Worm (Caenorhabditis elegans) whole organism, early embryonic: Measurements from ENCODE around the gene Y54F10AM.8.
A peak's percentile ranks its signal among the peaks of the same experiment; 100 is the strongest.

Experiments used
- B0310.2 ChIP-seq: sonication (generic microtip); optimal IDR thresholded peaks from 2 replicates; lab custom pipeline; 2016; ENCODE audit warnings: mild to moderate bottlenecking, missing genetic modification characterization, missing compliant biosample characterization
- aly-1 ChIP-seq: sonication (generic microtip); optimal IDR thresholded peaks from 2 replicates; lab custom pipeline; 2016; ENCODE audit warnings: missing genetic modification characterization, missing compliant biosample characterization
- ama-1 ChIP-seq: fragments of 150-350 bp; optimal IDR thresholded peaks from 2 replicates; lab custom pipeline; 2014
- ceh-13 ChIP-seq: fragments of 200-800 bp; sonication (Bioruptor generic); optimal IDR thresholded peaks from 2 replicates; lab custom pipeline; 2018; ENCODE audit warnings: mild to moderate bottlenecking, missing genetic modification characterization, missing compliant biosample characterization
- ceh-36 ChIP-seq: sonication (generic microtip); optimal IDR thresholded peaks from 2 replicates; lab custom pipeline; 2016; ENCODE audit warnings: missing genetic modification characterization, inconsistent platforms, missing compliant biosample characterization
- ets-7 ChIP-seq: sonication (generic microtip); optimal IDR thresholded peaks from 2 replicates; lab custom pipeline; 2016; ENCODE audit warnings: missing genotype, missing genetic modification characterization, missing compliant biosample characterization
- hmbx-1 ChIP-seq: sonication (generic microtip); optimal IDR thresholded peaks from 2 replicates; lab custom pipeline; 2016; ENCODE audit warnings: mild to moderate bottlenecking, missing genetic modification characterization, missing compliant biosample characterization
- hmg-4 ChIP-seq: fragments of 200-800 bp; sonication (Bioruptor generic); optimal IDR thresholded peaks from 2 replicates; lab custom pipeline; 2018; ENCODE audit warnings: mild to moderate bottlenecking, missing genetic modification characterization, missing compliant biosample characterization
- hnd-1 ChIP-seq: sonication (generic microtip); optimal IDR thresholded peaks from 2 replicates; lab custom pipeline; 2016; ENCODE audit warnings: missing genetic modification characterization, missing compliant biosample characterization
- sea-1 ChIP-seq: fragments of 200-800 bp; sonication (Bioruptor generic); conservative IDR thresholded peaks from 2 replicates; pipeline ENCODE4 v1.3.6; 2022; ENCODE audit warnings: missing genetic modification characterization, missing compliant biosample characterization
- tbx-37 ChIP-seq: fragments of 200-800 bp; sonication (Bioruptor generic); conservative IDR thresholded peaks from 2 replicates; pipeline ENCODE4 v1.3.6; 2022; ENCODE audit warnings: missing genetic modification reagents, missing genetic modification characterization, missing compliant biosample characterization
- tra-4 ChIP-seq: sonication (generic microtip); optimal IDR thresholded peaks from 2 replicates; lab custom pipeline; 2017; ENCODE audit warnings: missing genetic modification characterization, missing compliant biosample characterization

DNA sequence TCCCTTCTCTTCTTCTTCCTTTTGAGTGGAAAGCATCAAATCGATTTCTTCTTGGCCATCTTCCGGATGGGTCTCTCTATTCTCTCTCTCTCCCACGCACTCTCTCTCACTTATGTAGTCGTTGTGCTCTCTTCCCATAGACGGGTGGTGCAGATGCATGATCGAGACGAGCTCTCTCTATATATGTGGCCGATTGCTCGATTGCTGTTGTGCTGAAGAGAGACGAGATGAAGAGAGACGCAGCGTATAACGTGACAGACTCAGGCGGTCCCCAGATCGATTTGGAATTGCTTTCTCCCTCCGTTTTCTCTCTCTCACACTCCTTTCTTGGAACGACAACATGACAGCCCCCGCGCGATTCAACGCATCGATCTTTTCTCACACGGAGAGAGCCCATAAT is 24.9 kb upstream of the Y54F10AM.8 start:
- no peak for TF ChIP-seq tra-4 (tag; lab: Kevin White, UChicago)
- no peak for TF ChIP-seq ama-1 (lab: Kevin White, UChicago)
- TF ChIP-seq ceh-13 (GFP tag; lab: Kevin White, UChicago): no peak
- no peak for TF ChIP-seq B0310.2 (tag; lab: Kevin White, UChicago)
- TF ChIP-seq hmbx-1 (tag; lab: Kevin White, UChicago): no peak
- peak; percentile 26 for TF ChIP-seq ceh-36 (tag; lab: Kevin White, UChicago)
- no peak for TF ChIP-seq hmg-4 (GFP tag; lab: Kevin White, UChicago)
- 0 out of 2 replicates have a peak, but pooled peaks have one; percentile 6 for TF ChIP-seq sea-1 (GFP tag; lab: Robert Waterston, UW)
- no peak for TF ChIP-seq tbx-37 (GFP tag; lab: Robert Waterston, UW)
- TF ChIP-seq hnd-1 (tag; lab: Kevin White, UChicago): no peak
- no peak for TF ChIP-seq aly-1 (tag; lab: Kevin White, UChicago)
- TF ChIP-seq ets-7: peak; percentile 64
